Fruit fly (Drosophila melanogaster) whole organism: ENCODE data around the gene tomb.

Experiments used
- CG8478 ChIP-seq: fragments of >200 bp; optimal IDR thresholded peaks from 2 replicates; lab custom pipeline; 2018; ENCODE audit warnings: inconsistent platforms
- Dll ChIP-seq: fragments of >200 bp; optimal IDR thresholded peaks from 2 replicates; lab custom pipeline; 2017
- psq ChIP-seq: fragments of >200 bp; optimal IDR thresholded peaks from 2 replicates; lab custom pipeline; 2017
- usp ChIP-seq: fragments of >200 bp; optimal IDR thresholded peaks from 2 replicates; lab custom pipeline; 2017; ENCODE audit warnings: missing biosample characterization, missing genetic modification characterization, mixed read lengths

dm6 chr2L:5569503-5569902 lies 32.9 kb upstream of the tomb start:
- TF ChIP-seq usp (GFP tag; lab: Kevin White, UChicago) = no peak
- no peak for TF ChIP-seq psq (lab: Kevin White, UChicago)
- TF ChIP-seq CG8478 (lab: Kevin White, UChicago) = no peak
- no peak for TF ChIP-seq Dll (lab: Kevin White, UChicago)
